Worm (Caenorhabditis elegans) whole organism, midembryonic: ENCODE results near the gene fbxa-9.

Source experiments
- T22C8.4 ChIP-seq: fragments of 200-800 bp; sonication (Bioruptor generic); IDR thresholded peaks from 2 replicates; pipeline ENCODE4 v1.3.6; 2022; ENCODE audit warnings: missing genetic modification characterization, missing compliant biosample characterization
- cog-1 ChIP-seq: sonication (generic microtip); optimal IDR thresholded peaks from 2 replicates; lab custom pipeline; 2016; ENCODE audit warnings: missing genetic modification characterization, missing compliant biosample characterization
- flt-1 ChIP-seq: fragments of 200-800 bp; sonication (Bioruptor generic); IDR thresholded peaks from 2 replicates; pipeline ENCODE4 v1.3.6; 2022; ENCODE audit warnings: missing genetic modification characterization, missing compliant biosample characterization
- klf-2 ChIP-seq: fragments of 200-800 bp; sonication (Bioruptor generic); conservative IDR thresholded peaks from 2 replicates; pipeline ENCODE4 v1.3.6; 2022; ENCODE audit warnings: missing genetic modification reagents, missing genetic modification characterization, missing compliant biosample characterization
- med-1 ChIP-seq: sonication (generic microtip); optimal IDR thresholded peaks from 2 replicates; lab custom pipeline; 2017; ENCODE audit warnings: missing genetic modification characterization, mild to moderate bottlenecking, missing compliant biosample characterization, antibody characterized with exemption, missing genetic modification reagents; ENCODE audit not compliant: insufficient read depth
- ref-1 ChIP-seq: fragments of 200-800 bp; sonication (Bioruptor generic); conservative IDR thresholded peaks from 2 replicates; pipeline ENCODE4 v1.3.6; 2022; ENCODE audit warnings: missing genetic modification reagents, missing genetic modification characterization, missing compliant biosample characterization
- tab-1 ChIP-seq: fragments of 200-800 bp; sonication (Bioruptor generic); IDR thresholded peaks from 2 replicates; pipeline ENCODE4 v1.3.6; 2022; ENCODE audit warnings: missing genetic modification characterization, missing compliant biosample characterization
- ztf-29 ChIP-seq: fragments of 200-800 bp; sonication (Bioruptor generic); IDR thresholded peaks from 2 replicates; pipeline ENCODE4 v1.3.6; 2022; ENCODE audit warnings: missing genetic modification reagents, missing genetic modification characterization, missing compliant biosample characterization

DNA sequence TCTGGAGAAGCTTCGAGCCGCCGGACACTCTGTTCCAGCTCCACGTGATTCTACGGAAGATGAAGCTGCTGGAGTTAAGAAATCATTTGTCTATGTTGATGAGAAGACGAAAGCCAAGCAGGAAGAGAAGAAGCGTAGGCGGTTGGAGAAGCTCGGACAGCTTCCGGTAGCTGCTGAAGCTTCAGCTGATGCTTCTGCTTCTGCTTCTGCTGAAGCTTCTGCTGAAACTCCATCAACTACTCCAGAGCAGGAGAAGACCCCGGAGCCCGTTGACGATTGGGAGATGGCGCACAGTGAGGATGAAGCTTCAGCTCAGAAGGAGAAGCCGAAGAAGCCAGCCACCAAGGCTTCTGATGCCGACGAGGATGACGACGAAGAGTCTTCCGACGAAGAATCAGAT, 50.0 kb downstream of the fbxa-9 start:
- no peak for TF ChIP-seq tab-1
- no peak for TF ChIP-seq med-1 (GFP tag; lab: Kevin White, UChicago)
- TF ChIP-seq flt-1 (GFP tag; lab: Robert Waterston, UW): no peak
- no peak for TF ChIP-seq ref-1 (GFP tag; lab: Robert Waterston, UW)
- no peak for TF ChIP-seq ztf-29 (GFP tag; lab: Robert Waterston, UW)
- TF ChIP-seq cog-1 (tag; lab: Kevin White, UChicago): no peak
- no peak for TF ChIP-seq klf-2 (GFP tag; lab: Robert Waterston, UW)
- TF ChIP-seq T22C8.4: no peak
